Fruit fly (Drosophila melanogaster): ENCODE results near the gene CG14974.

The CG14974 gene

dm6 chr3L:3617252-3617651 is 3.6 kb downstream of the CG14974 start (continued):
- TF ChIP-seq CG10147 (GFP tag; optimal IDR thresholded peaks at IDR 0.05) (peak; percentile 24), h (optimal IDR thresholded peaks at IDR 0.05) (no peak), CG43689 (GFP tag; IDR thresholded peaks at IDR 0.05) (no peak), D19A (tag; optimal IDR thresholded peaks at IDR 0.05) (peak; percentile 81), CG12236 (GFP tag; optimal IDR thresholded peaks at IDR 0.05) (peak; percentile 80), vnd (GFP tag; IDR thresholded peaks at IDR 0.05; ENCODE audit: partially characterized antibody) (no peak), bigmax (GFP tag; optimal IDR thresholded peaks at IDR 0.05) (no peak), Hr39 (optimal IDR thresholded peaks at IDR 0.05) (no peak), Sox100B (GFP tag; optimal IDR thresholded peaks at IDR 0.05) (peak; percentile 54), CG8924 (tag; optimal IDR thresholded peaks at IDR 0.05) (peak; percentile 88), TFAM (GFP tag; optimal IDR thresholded peaks at IDR 0.05) (peak; percentile 37), Usf (GFP tag; optimal IDR thresholded peaks at IDR 0.05) (peak; percentile 77), Asciz (GFP tag; optimal IDR thresholded peaks at IDR 0.05) (peak; percentile 39), Ets97D (GFP tag; optimal IDR thresholded peaks at IDR 0.05) (peak; percentile 50), CG15479 (GFP tag; optimal IDR thresholded peaks at IDR 0.05) (no peak), grn (GFP tag; optimal IDR thresholded peaks at IDR 0.05) (peak; percentile 54), en (GFP tag; optimal IDR thresholded peaks at IDR 0.05) (peak; percentile 52), chif (GFP tag; optimal IDR thresholded peaks at IDR 0.05) (peak; percentile 89 to 95), CG15073 (GFP tag; optimal IDR thresholded peaks at IDR 0.05) (peak; percentile 22), dmrt99B (tag; optimal IDR thresholded peaks at IDR 0.05) (peak; percentile 75), CG2129 (GFP tag; IDR thresholded peaks at IDR 0.05; ENCODE audit: partially characterized antibody) (no peak), CG12299 (tag; optimal IDR thresholded peaks at IDR 0.05) (peak; percentile 35), Sin3A (optimal IDR thresholded peaks at IDR 0.05) (no peak), mirr (GFP tag; optimal IDR thresholded peaks at IDR 0.05) (no peak), E2f2 (GFP tag; IDR thresholded peaks at IDR 0.05) (peak; percentile 27; the same call in 1 of the 2 replicates), CG8089 (GFP tag; optimal IDR thresholded peaks at IDR 0.05) (peak; percentile 82), sna (GFP tag; IDR thresholded peaks at IDR 0.05; ENCODE audit: partially characterized antibody) (no peak), ara (GFP tag; IDR thresholded peaks at IDR 0.05) (peak; percentile 91), CG9215 (GFP tag; IDR thresholded peaks at IDR 0.05) (no peak; the same call in 1 of the 2 replicates), CTCF (GFP tag; optimal IDR thresholded peaks at IDR 0.05) (no peak), sug (tag; optimal IDR thresholded peaks at IDR 0.05) (no peak), H15 (GFP tag; IDR thresholded peaks at IDR 0.05) (peak; percentile 80), NFAT (GFP tag; IDR thresholded peaks at IDR 0.05) (peak; percentile 51; the same call in 1 of the 2 replicates), Antp (GFP tag; optimal IDR thresholded peaks at IDR 0.05) (peak; percentile 59), dysf (GFP tag; IDR thresholded peaks at IDR 0.05) (peak; percentile 68; the same call in 1 of the 3 replicates), HLH54F (GFP tag; optimal IDR thresholded peaks at IDR 0.05) (peak; percentile 57), CG4424 (GFP tag; optimal IDR thresholded peaks at IDR 0.05) (peak; percentile 88), CG2712 (tag; optimal IDR thresholded peaks at IDR 0.05) (peak; percentile 94), pb (GFP tag; optimal IDR thresholded peaks at IDR 0.05) (no peak), CG4730 (GFP tag; IDR thresholded peaks at IDR 0.05) (no peak), CG14710 (tag; optimal IDR thresholded peaks at IDR 0.05) (peak; percentile 87), CG11093 (GFP tag; IDR thresholded peaks at IDR 0.05) (peak; percentile 68; the same call in 1 of the 3 replicates), Adf1 (GFP tag; IDR thresholded peaks at IDR 0.05) (no peak), corto (GFP tag; optimal IDR thresholded peaks at IDR 0.05) (peak; percentile 80), Med (GFP tag) (peak; percentile 95), CG34422 (GFP tag; IDR thresholded peaks at IDR 0.05) (peak; percentile 76), gfzf (GFP tag; optimal IDR thresholded peaks at IDR 0.05) (no peak), CG11456 (GFP tag; IDR thresholded peaks at IDR 0.05) (peak; percentile 67; the same call in 2 of the 3 replicates), stwl (tag; optimal IDR thresholded peaks at IDR 0.05) (peak; percentile 41), Xrp1 (GFP tag; IDR thresholded peaks at IDR 0.05) (peak; percentile 95), CG10267 (tag; optimal IDR thresholded peaks at IDR 0.05) (peak; percentile 83), Doc2 (GFP tag; IDR thresholded peaks at IDR 0.05) (no peak), otp (GFP tag; IDR thresholded peaks at IDR 0.05) (peak; percentile 91)

Data from whole organism, embryonic.